Fruit fly (Drosophila melanogaster) whole organism, embryonic: Measurements from ENCODE around the gene CG17786.

Source experiments
- Abd-B ChIP-seq: fragments of 200-800 bp; sonication (Bioruptor generic); optimal IDR thresholded peaks from 2 replicates; lab custom pipeline; 2018; ENCODE audit warnings: missing biosample characterization, mild to moderate bottlenecking, missing genetic modification characterization, moderate library complexity
- CG10274 ChIP-seq: fragments of 200-800 bp; sonication (Bioruptor generic); optimal IDR thresholded peaks from 3 replicates; lab custom pipeline; 2017; ENCODE audit warnings: missing biosample characterization, mild to moderate bottlenecking, missing genetic modification characterization
- CG11560 ChIP-seq: fragments of 200-800 bp; sonication (Bioruptor generic); IDR thresholded peaks from 3 replicates; pipeline ENCODE4 v1.3.6; 2022; ENCODE audit warnings: missing biosample characterization, missing genetic modification characterization
- CG11696 ChIP-seq: fragments of 200-800 bp; sonication (Bioruptor generic); IDR thresholded peaks from 2 replicates; pipeline ENCODE4 v1.3.6; 2022; ENCODE audit warnings: missing biosample characterization, missing genetic modification characterization
- CG12659 ChIP-seq: fragments of 200-800 bp; sonication (Bioruptor generic); optimal IDR thresholded peaks from 3 replicates; lab custom pipeline; 2017; ENCODE audit warnings: mild to moderate bottlenecking, missing biosample characterization, missing genetic modification reagents, missing genetic modification characterization
- CG13624 ChIP-seq: fragments of 200-800 bp; sonication (Bioruptor generic); optimal IDR thresholded peaks from 2 replicates; lab custom pipeline; 2016; ENCODE audit warnings: missing biosample characterization, missing genetic modification characterization
- CG15073 ChIP-seq: fragments of 200-800 bp; sonication (Bioruptor generic); optimal IDR thresholded peaks from 2 replicates; lab custom pipeline; 2016; ENCODE audit warnings: missing biosample characterization, missing genetic modification characterization
- CG15696 ChIP-seq: fragments of 200-800 bp; sonication (Bioruptor generic); optimal IDR thresholded peaks from 2 replicates; lab custom pipeline; 2019; ENCODE audit warnings: missing biosample characterization, mild to moderate bottlenecking, missing genetic modification characterization, moderate library complexity
- CG1603 ChIP-seq: fragments of 200-800 bp; sonication (Bioruptor generic); optimal IDR thresholded peaks from 2 replicates; lab custom pipeline; 2019; ENCODE audit warnings: missing biosample characterization, mild to moderate bottlenecking, missing genetic modification characterization, moderate library complexity
- CG16863 ChIP-seq: fragments of 200-800 bp; sonication (Bioruptor generic); optimal IDR thresholded peaks from 3 replicates; lab custom pipeline; 2016; ENCODE audit warnings: missing biosample characterization, missing genetic modification characterization
- CG18011 ChIP-seq: fragments of 200-800 bp; sonication (Bioruptor generic); optimal IDR thresholded peaks from 2 replicates; lab custom pipeline; 2017; ENCODE audit warnings: missing biosample characterization, missing genetic modification characterization, mild to moderate bottlenecking, moderate library complexity, missing genotype
- CG1832 ChIP-seq: fragments of 200-800 bp; sonication (Bioruptor generic); optimal IDR thresholded peaks from 2 replicates; lab custom pipeline; 2017; ENCODE audit warnings: missing biosample characterization, mild to moderate bottlenecking, missing genetic modification characterization, inconsistent platforms
- CG18619 ChIP-seq: fragments of 200-800 bp; sonication (Bioruptor generic); optimal IDR thresholded peaks from 3 replicates; lab custom pipeline; 2017; ENCODE audit warnings: missing biosample characterization, mild to moderate bottlenecking, missing genetic modification characterization
- CG30020 ChIP-seq: fragments of 200-800 bp; optimal IDR thresholded peaks from 2 replicates; lab custom pipeline; 2019; ENCODE audit warnings: missing biosample characterization, mild to moderate bottlenecking, missing genetic modification characterization, moderate library complexity
- CG30431 ChIP-seq: fragments of 200-800 bp; sonication (Bioruptor generic); optimal IDR thresholded peaks from 2 replicates; lab custom pipeline; 2017; ENCODE audit warnings: missing biosample characterization, missing genetic modification characterization
- CG32532 ChIP-seq: fragments of 200-800 bp; sonication (Bioruptor generic); IDR thresholded peaks from 2 replicates; pipeline ENCODE4 v1.3.6; 2022; ENCODE audit warnings: missing biosample characterization, missing genetic modification characterization
- CG6654 ChIP-seq: fragments of 200-800 bp; sonication (Bioruptor generic); optimal IDR thresholded peaks from 2 replicates; lab custom pipeline; 2017; ENCODE audit warnings: missing biosample characterization, mild to moderate bottlenecking, missing genetic modification characterization
- CG6765 ChIP-seq: fragments of 200-800 bp; sonication (Bioruptor generic); optimal IDR thresholded peaks from 3 replicates; lab custom pipeline; 2017; ENCODE audit warnings: missing biosample characterization, mild to moderate bottlenecking, missing genetic modification characterization
- CG7786 ChIP-seq: fragments of 200-800 bp; sonication (Bioruptor generic); optimal IDR thresholded peaks from 2 replicates; lab custom pipeline; 2016; ENCODE audit warnings: missing biosample characterization, missing genetic modification characterization
- CG8478 ChIP-seq: fragments of >200 bp; optimal IDR thresholded peaks from 2 replicates; lab custom pipeline; 2018
- CG9609 ChIP-seq: fragments of 200-800 bp; sonication (Bioruptor generic); optimal IDR thresholded peaks from 3 replicates; lab custom pipeline; 2016; ENCODE audit warnings: missing biosample characterization, missing genetic modification characterization
- CG9797 ChIP-seq: fragments of 200-800 bp; sonication (Bioruptor generic); optimal IDR thresholded peaks from 3 replicates; lab custom pipeline; 2018; ENCODE audit warnings: missing biosample characterization, mild to moderate bottlenecking, missing genetic modification characterization
- CTCF ChIP-seq: fragments of 200-800 bp; sonication (Bioruptor generic); optimal IDR thresholded peaks from 2 replicates; lab custom pipeline; 2017; ENCODE audit warnings: missing biosample characterization, mild to moderate bottlenecking, missing genetic modification characterization, moderate library complexity
- Dref ChIP-seq: fragments of 200-800 bp; sonication (Bioruptor generic); IDR thresholded peaks from 2 replicates; pipeline ENCODE4 v1.3.6; 2022; ENCODE audit warnings: missing biosample characterization, missing genetic modification characterization
- Elba2 ChIP-seq: fragments of 200-800 bp; sonication (Bioruptor generic); optimal IDR thresholded peaks from 3 replicates; lab custom pipeline; 2016; ENCODE audit warnings: missing biosample characterization, missing genetic modification characterization
- Fer3 ChIP-seq: fragments of 200-800 bp; sonication (Bioruptor generic); optimal IDR thresholded peaks from 2 replicates; lab custom pipeline; 2018; ENCODE audit warnings: missing biosample characterization, mild to moderate bottlenecking, missing genetic modification characterization, moderate library complexity
- HHEX ChIP-seq: fragments of 200-800 bp; sonication (Bioruptor generic); optimal IDR thresholded peaks from 3 replicates; lab custom pipeline; 2017; ENCODE audit warnings: missing biosample characterization, mild to moderate bottlenecking, missing genetic modification characterization, missing genetic modification reagents
- Hey ChIP-seq: fragments of 200-800 bp; sonication (Bioruptor generic); optimal IDR thresholded peaks from 3 replicates; lab custom pipeline; 2018; ENCODE audit warnings: missing biosample characterization, mild to moderate bottlenecking, missing genetic modification characterization
- Hmr ChIP-seq: fragments of 200-800 bp; sonication (Bioruptor generic); optimal IDR thresholded peaks from 3 replicates; lab custom pipeline; 2017; ENCODE audit warnings: mild to moderate bottlenecking, missing biosample characterization, missing genetic modification reagents, missing genetic modification characterization
- Mrtf ChIP-seq: fragments of 200-800 bp; sonication (Bioruptor generic); IDR thresholded peaks from 3 replicates; pipeline ENCODE4 v1.3.6; 2022; ENCODE audit warnings: missing biosample characterization, missing genetic modification characterization
- NK7.1 ChIP-seq: fragments of 200-800 bp; sonication (Bioruptor generic); optimal IDR thresholded peaks from 3 replicates; lab custom pipeline; 2016; ENCODE audit warnings: missing biosample characterization, missing genetic modification characterization
- Nf-YB ChIP-seq: fragments of 200-800 bp; sonication (Bioruptor generic); optimal IDR thresholded peaks from 3 replicates; lab custom pipeline; 2019; ENCODE audit warnings: missing biosample characterization, mild to moderate bottlenecking, missing genetic modification characterization, moderate library complexity
- Nf-YC ChIP-seq: fragments of 200-800 bp; optimal IDR thresholded peaks from 3 replicates; lab custom pipeline; 2019; ENCODE audit warnings: missing biosample characterization, mild to moderate bottlenecking, missing genetic modification characterization, moderate library complexity
- Oli ChIP-seq: fragments of 200-800 bp; sonication (Bioruptor generic); optimal IDR thresholded peaks from 2 replicates; lab custom pipeline; 2018; ENCODE audit warnings: missing biosample characterization, mild to moderate bottlenecking, missing genetic modification characterization, moderate library complexity
- Opbp ChIP-seq: fragments of 200-800 bp; sonication (Bioruptor generic); IDR thresholded peaks from 3 replicates; pipeline ENCODE4 v1.3.6; 2022; ENCODE audit warnings: missing biosample characterization, missing genetic modification characterization; ENCODE audit not compliant: partially characterized antibody
- Rfx ChIP-seq: fragments of 200-800 bp; sonication (Bioruptor generic); IDR thresholded peaks from 2 replicates; pipeline ENCODE4 v1.3.6; 2022; ENCODE audit warnings: missing biosample characterization, missing genetic modification characterization
- Xrp1 ChIP-seq: fragments of 200-800 bp; sonication (Bioruptor generic); IDR thresholded peaks from 2 replicates; pipeline ENCODE4 v1.3.6; 2022; ENCODE audit warnings: missing biosample characterization, missing genetic modification characterization
- YL-1 ChIP-seq: fragments of 200-800 bp; sonication (Bioruptor generic); optimal IDR thresholded peaks from 3 replicates; lab custom pipeline; 2017; ENCODE audit warnings: missing biosample characterization, mild to moderate bottlenecking, missing genetic modification characterization
- ab ChIP-seq: fragments of 200-800 bp; sonication (Bioruptor generic); optimal IDR thresholded peaks from 2 replicates; lab custom pipeline; 2016; ENCODE audit warnings: missing biosample characterization, missing genetic modification characterization
- abd-A ChIP-seq: fragments of 200-800 bp; sonication (Bioruptor generic); optimal IDR thresholded peaks from 3 replicates; lab custom pipeline; 2019; ENCODE audit warnings: missing biosample characterization, mild to moderate bottlenecking, missing genetic modification characterization, moderate library complexity
- al ChIP-seq: fragments of 200-800 bp; sonication (Bioruptor generic); IDR thresholded peaks from 2 replicates; pipeline ENCODE4 v1.3.6; 2022; ENCODE audit warnings: missing biosample characterization, missing genetic modification characterization
- corto ChIP-seq: fragments of 200-800 bp; sonication (Bioruptor generic); optimal IDR thresholded peaks from 2 replicates; lab custom pipeline; 2016; ENCODE audit warnings: missing biosample characterization, mild to moderate bottlenecking, missing genetic modification characterization, moderate library complexity
- crol ChIP-seq: fragments of 200-800 bp; sonication (Bioruptor generic); IDR thresholded peaks from 2 replicates; pipeline ENCODE4 v1.3.6; 2022; ENCODE audit warnings: missing biosample characterization, missing genetic modification characterization
- dan ChIP-seq: fragments of 200-800 bp; sonication (Bioruptor generic); IDR thresholded peaks from 2 replicates; pipeline ENCODE4 v1.3.6; 2022; ENCODE audit warnings: missing biosample characterization, missing genetic modification characterization
- her ChIP-seq: fragments of 200-800 bp; sonication (Bioruptor generic); optimal IDR thresholded peaks from 2 replicates; lab custom pipeline; 2016; ENCODE audit warnings: missing biosample characterization, missing genetic modification characterization
- ind ChIP-seq: fragments of 200-800 bp; sonication (Bioruptor generic); optimal IDR thresholded peaks from 3 replicates; lab custom pipeline; 2016; ENCODE audit warnings: missing biosample characterization, missing genetic modification characterization
- lab ChIP-seq: fragments of 200-800 bp; sonication (Bioruptor generic); optimal IDR thresholded peaks from 3 replicates; lab custom pipeline; 2017; ENCODE audit warnings: missing biosample characterization, missing genetic modification characterization, mild to moderate bottlenecking, moderate library complexity, missing genetic modification reagents
- prd ChIP-seq, 3 experiments: fragments of >200 bp in 2 of 3; fragments of 200-800 bp in 1 of 3; sonication (Bioruptor generic) in 1 of 3; optimal IDR thresholded peaks in 2 of 3; IDR thresholded peaks in 1 of 3; 2 replicates in 2 of 3; 3 replicates in 1 of 3; pipeline versions ENCODE4 v1.3.6 to Lab custom; 2017 to 2022; ENCODE audit warnings: missing biosample characterization in 1 of 3, missing genetic modification characterization in 1 of 3
- sisA ChIP-seq: fragments of 200-800 bp; sonication (Bioruptor generic); IDR thresholded peaks from 2 replicates; pipeline ENCODE4 v1.3.6; 2022; ENCODE audit warnings: missing biosample characterization, missing genetic modification characterization
- stwl ChIP-seq: fragments of 200-800 bp; sonication (Bioruptor generic); optimal IDR thresholded peaks from 3 replicates; lab custom pipeline; 2018; ENCODE audit warnings: missing biosample characterization, mild to moderate bottlenecking, missing genetic modification characterization, moderate library complexity
- twi ChIP-seq: fragments of 200-800 bp; optimal IDR thresholded peaks from 2 replicates; lab custom pipeline; 2019; ENCODE audit warnings: missing biosample characterization, mild to moderate bottlenecking, missing genetic modification characterization, moderate library complexity
- wek ChIP-seq: fragments of 200-800 bp; sonication (Bioruptor generic); optimal IDR thresholded peaks from 3 replicates; lab custom pipeline; 2018; ENCODE audit warnings: missing biosample characterization, mild to moderate bottlenecking, missing genetic modification characterization, moderate library complexity

Gene CG17786

dm6 chr3R:24268293-24268692, 49.8 kb upstream of the CG17786 start (continued):
- TF ChIP-seq CG10274 (GFP tag; lab: Kevin White, UChicago) (no peak), Abd-B (GFP tag; lab: Kevin White, UChicago) (no peak), CG13624 (GFP tag; lab: Kevin White, UChicago) (no peak), Hey (tag; lab: Kevin White, UChicago) (no peak), CG11560 (tag; lab: Robert Waterston, UW) (no peak), corto (GFP tag; lab: Kevin White, UChicago) (no peak), Nf-YC (tag; lab: Kevin White, UChicago) (no peak), crol (GFP tag; lab: Robert Waterston, UW) (no peak), Mrtf (GFP tag; lab: Robert Waterston, UW) (no peak), CG15073 (GFP tag; lab: Kevin White, UChicago) (no peak), Hmr (GFP tag; lab: Kevin White, UChicago) (no peak), ind (no peak), sisA (GFP tag; lab: Robert Waterston, UW) (no peak), CG9797 (GFP tag; lab: Kevin White, UChicago) (no peak), abd-A (tag; lab: Kevin White, UChicago) (no peak), stwl (tag; lab: Kevin White, UChicago) (no peak), wek (GFP tag; lab: Kevin White, UChicago) (peak; percentile 40), prd (optimal IDR thresholded peaks at IDR 0.05; lab: Kevin White, UChicago) (no peak), prd (GFP tag; IDR thresholded peaks at IDR 0.05; lab: Robert Waterston, UW) (no peak), CG1832 (GFP tag; lab: Kevin White, UChicago) (no peak), dan (GFP tag; lab: Robert Waterston, UW) (no peak), Rfx (no peak), CG6765 (GFP tag; lab: Kevin White, UChicago) (no peak), CG18619 (GFP tag; lab: Kevin White, UChicago) (no peak), lab (GFP tag; lab: Kevin White, UChicago) (peak; percentile 50), Opbp (GFP tag; lab: Robert Waterston, UW) (no peak), CG30020 (tag; lab: Kevin White, UChicago) (no peak), CG1603 (no peak), CG18011 (no peak), CG12659 (GFP tag; lab: Kevin White, UChicago) (no peak), Dref (GFP tag; lab: Robert Waterston, UW) (no peak), CG9609 (no peak), CG6654 (GFP tag; lab: Kevin White, UChicago) (no peak), CG7786 (no peak), YL-1 (no peak), CG16863 (GFP tag; lab: Kevin White, UChicago) (no peak), CG30431 (no peak), CG11696 (GFP tag; lab: Robert Waterston, UW) (no peak), CTCF (GFP tag; lab: Kevin White, UChicago) (no peak), ab (GFP tag; lab: Kevin White, UChicago) (no peak), CG8478 (lab: Kevin White, UChicago) (no peak), Fer3 (tag; lab: Kevin White, UChicago) (no peak), CG32532 (GFP tag; lab: Robert Waterston, UW) (no peak), twi (peak; percentile 99), Oli (tag; lab: Kevin White, UChicago) (no peak), her (no peak), NK7.1 (GFP tag; lab: Kevin White, UChicago) (no peak), HHEX (GFP tag; lab: Kevin White, UChicago) (no peak), CG15696 (tag; lab: Kevin White, UChicago) (no peak), al (no peak; the same call in 1 of the 2 replicates), Elba2 (GFP tag; lab: Kevin White, UChicago) (no peak), Nf-YB (GFP tag; lab: Kevin White, UChicago) (no peak), Xrp1 (GFP tag; lab: Robert Waterston, UW) (no peak)
